Worm (Caenorhabditis elegans): ENCODE results near the gene tbc-17.

- TF ChIP-seq ama-1 (optimal IDR thresholded peaks at IDR 0.05): no peak
- TF ChIP-seq egl-27 (tag; optimal IDR thresholded peaks at IDR 0.05): no peak
Observed at ce11 chrII:12696116-12696515, 1.9 kb downstream of the tbc-17 start.
